Fruit fly (Drosophila melanogaster) whole organism, embryonic: ENCODE measurements around the gene CG10747.

ENCODE experiments used
- Antp ChIP-seq: fragments of 200-800 bp; sonication (Bioruptor generic); optimal IDR thresholded peaks from 3 replicates; lab custom pipeline; 2016; ENCODE audit warnings: missing biosample characterization, missing genetic modification characterization
- Asciz ChIP-seq: fragments of 200-800 bp; sonication (Bioruptor generic); optimal IDR thresholded peaks from 2 replicates; lab custom pipeline; 2017; ENCODE audit warnings: missing biosample characterization, mild to moderate bottlenecking, missing genetic modification characterization, missing genetic modification reagents
- B-H2 ChIP-seq: fragments of 200-800 bp; sonication (Bioruptor generic); optimal IDR thresholded peaks from 2 replicates; lab custom pipeline; 2018; ENCODE audit warnings: missing biosample characterization, mild to moderate bottlenecking, missing genetic modification characterization
- BtbVII ChIP-seq: fragments of 200-800 bp; sonication (Bioruptor generic); optimal IDR thresholded peaks from 3 replicates; lab custom pipeline; 2017; ENCODE audit warnings: missing biosample characterization, mild to moderate bottlenecking, missing genetic modification characterization
- C15 ChIP-seq: fragments of 200-800 bp; sonication (Bioruptor generic); IDR thresholded peaks from 3 replicates; pipeline ENCODE4 v1.3.6; 2022; ENCODE audit warnings: missing biosample characterization, missing genetic modification characterization
- CG10209 ChIP-seq: fragments of 200-800 bp; sonication (Bioruptor generic); optimal IDR thresholded peaks from 3 replicates; lab custom pipeline; 2017; ENCODE audit warnings: missing biosample characterization, mild to moderate bottlenecking, missing genetic modification characterization, missing genetic modification reagents
- CG11247 ChIP-seq: fragments of 200-800 bp; sonication (Bioruptor generic); IDR thresholded peaks from 2 replicates; pipeline ENCODE4 v1.3.6; 2022; ENCODE audit warnings: missing biosample characterization, missing genetic modification characterization
- CG11560 ChIP-seq: fragments of 200-800 bp; sonication (Bioruptor generic); IDR thresholded peaks from 3 replicates; pipeline ENCODE4 v1.3.6; 2022; ENCODE audit warnings: missing biosample characterization, missing genetic modification characterization
- CG11723 ChIP-seq: fragments of 200-800 bp; sonication (Bioruptor generic); optimal IDR thresholded peaks from 2 replicates; lab custom pipeline; 2017; ENCODE audit warnings: missing biosample characterization, mild to moderate bottlenecking, missing genetic modification characterization
- CG12104 ChIP-seq: fragments of 200-800 bp; sonication (Bioruptor generic); optimal IDR thresholded peaks from 3 replicates; lab custom pipeline; 2016; ENCODE audit warnings: missing biosample characterization, missing genetic modification characterization
- CG13123 ChIP-seq: fragments of 200-800 bp; sonication (Bioruptor generic); optimal IDR thresholded peaks from 2 replicates; lab custom pipeline; 2016; ENCODE audit warnings: missing biosample characterization, missing genetic modification characterization
- CG13894 ChIP-seq: fragments of 200-800 bp; sonication (Bioruptor generic); optimal IDR thresholded peaks from 3 replicates; lab custom pipeline; 2018; ENCODE audit warnings: missing biosample characterization, mild to moderate bottlenecking, missing genetic modification characterization, moderate library complexity
- CG15269 ChIP-seq: fragments of 200-800 bp; sonication (Bioruptor generic); optimal IDR thresholded peaks from 2 replicates; lab custom pipeline; 2018; ENCODE audit warnings: missing biosample characterization, mild to moderate bottlenecking, missing genetic modification characterization, moderate library complexity
- CG17612 ChIP-seq: fragments of 200-800 bp; sonication (Bioruptor generic); IDR thresholded peaks from 2 replicates; pipeline ENCODE4 v1.3.6; 2022; ENCODE audit warnings: missing biosample characterization, missing genetic modification characterization
- CG6683 ChIP-seq: fragments of 200-800 bp; sonication (Bioruptor generic); optimal IDR thresholded peaks from 2 replicates; lab custom pipeline; 2017; ENCODE audit warnings: missing biosample characterization, mild to moderate bottlenecking, missing genetic modification characterization, missing genetic modification reagents
- CG6813 ChIP-seq: fragments of 200-800 bp; sonication (Bioruptor generic); optimal IDR thresholded peaks from 2 replicates; lab custom pipeline; 2017; ENCODE audit warnings: missing biosample characterization, missing genetic modification characterization, mild to moderate bottlenecking, moderate library complexity, missing genetic modification reagents
- CG7556 ChIP-seq: fragments of 200-800 bp; sonication (Bioruptor generic); optimal IDR thresholded peaks from 2 replicates; lab custom pipeline; 2017; ENCODE audit warnings: missing biosample characterization, mild to moderate bottlenecking, missing genetic modification characterization
- CG9817 ChIP-seq: fragments of 200-800 bp; sonication (Bioruptor generic); optimal IDR thresholded peaks from 2 replicates; lab custom pipeline; 2018; ENCODE audit warnings: missing biosample characterization, mild to moderate bottlenecking, missing genetic modification characterization, moderate library complexity
- Dad ChIP-seq: fragments of 200-800 bp; sonication (Bioruptor generic); optimal IDR thresholded peaks from 3 replicates; lab custom pipeline; 2016; ENCODE audit warnings: missing biosample characterization, missing genetic modification characterization
- Deaf1 ChIP-seq: fragments of 200-800 bp; optimal IDR thresholded peaks from 3 replicates; lab custom pipeline; 2019; ENCODE audit warnings: missing biosample characterization, mild to moderate bottlenecking, missing genetic modification characterization, moderate library complexity
- Fer3 ChIP-seq: fragments of 200-800 bp; sonication (Bioruptor generic); optimal IDR thresholded peaks from 2 replicates; lab custom pipeline; 2018; ENCODE audit warnings: missing biosample characterization, mild to moderate bottlenecking, missing genetic modification characterization, moderate library complexity
- GATAe ChIP-seq: fragments of 200-800 bp; sonication (Bioruptor generic); conservative IDR thresholded peaks from 2 replicates; pipeline ENCODE4 v1.3.6; 2022; ENCODE audit warnings: missing biosample characterization, missing genetic modification characterization
- H2.0 ChIP-seq: fragments of 200-800 bp; sonication (Bioruptor generic); IDR thresholded peaks from 2 replicates; pipeline ENCODE4 v1.3.6; 2022; ENCODE audit warnings: missing biosample characterization, missing genetic modification characterization
- Hr39 ChIP-seq: fragments of >200 bp; optimal IDR thresholded peaks from 2 replicates; lab custom pipeline; 2017
- MESR4 ChIP-seq: fragments of 200-800 bp; sonication (Bioruptor generic); optimal IDR thresholded peaks from 2 replicates; lab custom pipeline; 2018; ENCODE audit warnings: missing biosample characterization, mild to moderate bottlenecking, missing genetic modification characterization, moderate library complexity
- Oaz ChIP-seq: fragments of 200-800 bp; sonication (Bioruptor generic); IDR thresholded peaks from 2 replicates; pipeline ENCODE4 v1.3.6; 2022; ENCODE audit warnings: missing biosample characterization, missing genetic modification characterization
- Rx ChIP-seq: fragments of 200-800 bp; sonication (Bioruptor generic); IDR thresholded peaks from 2 replicates; pipeline ENCODE4 v1.3.6; 2022; ENCODE audit warnings: missing biosample characterization, missing genetic modification characterization
- Sin3A ChIP-seq: fragments of >200 bp; optimal IDR thresholded peaks from 2 replicates; lab custom pipeline; 2018
- Sry-δ ChIP-seq: fragments of 200-800 bp; sonication (Bioruptor generic); optimal IDR thresholded peaks from 2 replicates; lab custom pipeline; 2016; ENCODE audit warnings: missing biosample characterization, missing genetic modification characterization
- Ssrp ChIP-seq: fragments of 200-800 bp; sonication (Bioruptor generic); optimal IDR thresholded peaks from 2 replicates; lab custom pipeline; 2018; ENCODE audit warnings: missing biosample characterization, mild to moderate bottlenecking, missing genetic modification characterization, moderate library complexity
- TFAM ChIP-seq: fragments of 200-800 bp; sonication (Bioruptor generic); optimal IDR thresholded peaks from 2 replicates; lab custom pipeline; 2017; ENCODE audit warnings: missing biosample characterization, missing genetic modification characterization, inconsistent platforms
- Trl ChIP-seq, 3 experiments: fragments of >200 bp in 2 of 3; fragments of 200-800 bp in 1 of 3; sonication (Bioruptor generic) in 1 of 3; optimal IDR thresholded peaks; 2 replicates in 1 of 3; 3 replicates in 2 of 3; lab custom pipeline; 2016 to 2017; ENCODE audit warnings: missing biosample characterization in 1 of 3, missing genetic modification characterization in 1 of 3
- Usf ChIP-seq: fragments of 200-800 bp; sonication (Bioruptor generic); optimal IDR thresholded peaks from 2 replicates; lab custom pipeline; 2017; ENCODE audit warnings: missing genotype, missing biosample characterization, missing genetic modification characterization
- ase ChIP-seq: fragments of 200-800 bp; sonication (Bioruptor generic); IDR thresholded peaks from 3 replicates; pipeline ENCODE4 v1.3.6; 2022; ENCODE audit warnings: missing biosample characterization, missing genetic modification characterization
- cas ChIP-seq: fragments of 200-800 bp; sonication (Bioruptor generic); IDR thresholded peaks from 2 replicates; pipeline ENCODE4 v1.3.6; 2022; ENCODE audit warnings: missing biosample characterization, missing genetic modification characterization
- cwo ChIP-seq: fragments of 200-800 bp; sonication (Bioruptor generic); optimal IDR thresholded peaks from 3 replicates; lab custom pipeline; 2017; ENCODE audit warnings: missing biosample characterization, missing genetic modification characterization, mild to moderate bottlenecking, moderate library complexity, missing genetic modification reagents
- da ChIP-seq: fragments of 200-800 bp; sonication (Bioruptor generic); optimal IDR thresholded peaks from 2 replicates; lab custom pipeline; 2016; ENCODE audit warnings: missing biosample characterization, missing genetic modification characterization
- dpn ChIP-seq, 2 experiments: fragments of 200-800 bp; sonication (Bioruptor generic); optimal IDR thresholded peaks; 3 replicates each; lab custom pipeline; 2016; ENCODE audit warnings: missing biosample characterization in 2 of 2, missing genetic modification characterization in 2 of 2
- dysf ChIP-seq: fragments of 200-800 bp; sonication (Bioruptor generic); IDR thresholded peaks from 3 replicates; pipeline ENCODE4 v1.3.6; 2022; ENCODE audit warnings: missing biosample characterization, missing genetic modification characterization
- exex ChIP-seq: fragments of 200-800 bp; sonication (Bioruptor generic); optimal IDR thresholded peaks from 4 replicates; lab custom pipeline; 2018; ENCODE audit warnings: missing biosample characterization, mild to moderate bottlenecking, missing genetic modification characterization, moderate library complexity
- gem ChIP-seq: fragments of 200-800 bp; sonication (Bioruptor generic); optimal IDR thresholded peaks from 2 replicates; lab custom pipeline; 2019; ENCODE audit warnings: missing biosample characterization, mild to moderate bottlenecking, missing genetic modification characterization, moderate library complexity
- gfzf ChIP-seq: fragments of 200-800 bp; sonication (Bioruptor generic); optimal IDR thresholded peaks from 2 replicates; lab custom pipeline; 2016; ENCODE audit warnings: missing biosample characterization, mild to moderate bottlenecking, missing genetic modification characterization, moderate library complexity
- inv ChIP-seq: fragments of 200-800 bp; sonication (Bioruptor generic); IDR thresholded peaks from 2 replicates; pipeline ENCODE4 v1.3.6; 2022; ENCODE audit warnings: missing biosample characterization, missing genetic modification characterization; ENCODE audit not compliant: partially characterized antibody
- lmd ChIP-seq: fragments of 200-800 bp; sonication (Bioruptor generic); IDR thresholded peaks from 2 replicates; pipeline ENCODE4 v1.3.6; 2022; ENCODE audit warnings: missing biosample characterization, missing genetic modification characterization
- repo ChIP-seq: fragments of 200-800 bp; sonication (Bioruptor generic); optimal IDR thresholded peaks from 2 replicates; lab custom pipeline; 2016; ENCODE audit warnings: missing biosample characterization, missing genetic modification characterization
- sima ChIP-seq: fragments of 200-800 bp; sonication (Bioruptor generic); optimal IDR thresholded peaks from 2 replicates; lab custom pipeline; 2016; ENCODE audit warnings: missing biosample characterization, missing genetic modification characterization
- slbo ChIP-seq: fragments of 200-800 bp; sonication (Bioruptor generic); IDR thresholded peaks from 2 replicates; pipeline ENCODE4 v1.3.6; 2022; ENCODE audit warnings: missing biosample characterization, missing genetic modification characterization
- sqz ChIP-seq: fragments of 200-800 bp; sonication (Bioruptor generic); optimal IDR thresholded peaks from 3 replicates; lab custom pipeline; 2018; ENCODE audit warnings: missing biosample characterization, mild to moderate bottlenecking, missing genetic modification characterization
- trh ChIP-seq: fragments of 200-800 bp; sonication (Bioruptor generic); optimal IDR thresholded peaks from 2 replicates; lab custom pipeline; 2016; ENCODE audit warnings: missing biosample characterization, missing genetic modification characterization

CG10747 gene

dm6 chr2L:20120388-20121232 is 29.5 kb upstream of the CG10747 start (continued):
- TF ChIP-seq CG11247 (GFP tag; lab: Robert Waterston, UW) (peak; percentile 98), Ssrp (tag; lab: Kevin White, UChicago) (peak; percentile 61), trh (peak; percentile 73), Sin3A (lab: Kevin White, UChicago) (no peak), da (peak; percentile 90), CG15269 (tag; lab: Kevin White, UChicago) (peak; percentile 57), Dad (peak; percentile 58), H2.0 (peak; percentile 95), sima (GFP tag; lab: Kevin White, UChicago) (peak; percentile 5), BtbVII (GFP tag; lab: Kevin White, UChicago) (peak; percentile 36), CG6813 (GFP tag; lab: Kevin White, UChicago) (peak; percentile 51), CG9817 (peak; percentile 91), Usf (peak; percentile 59), Antp (peak; percentile 98), ase (GFP tag; lab: Robert Waterston, UW) (peak; percentile 93), dpn (GFP tag; optimal IDR thresholded peaks at IDR 0.05; lab: Kevin White, UChicago) (peak; percentile 96), Hr39 (lab: Kevin White, UChicago) (no peak), inv (peak; percentile 67), CG13123 (GFP tag; lab: Kevin White, UChicago) (peak; percentile 70), repo (GFP tag; lab: Kevin White, UChicago) (peak; percentile 86), gem (tag; lab: Kevin White, UChicago) (peak; percentile 83), dysf (GFP tag; lab: Robert Waterston, UW) (peak; percentile 93), TFAM (GFP tag; lab: Kevin White, UChicago) (no peak), Asciz (GFP tag; lab: Kevin White, UChicago) (peak; percentile 63), Rx (GFP tag; lab: Robert Waterston, UW) (peak; percentile 92), Fer3 (tag; lab: Kevin White, UChicago) (peak; percentile 69), MESR4 (GFP tag; lab: Kevin White, UChicago) (no peak), cwo (GFP tag; lab: Kevin White, UChicago) (peak; percentile 46), Deaf1 (tag; lab: Kevin White, UChicago) (no peak), CG13894 (peak; percentile 61), Oaz (peak; percentile 85), CG11560 (peak; percentile 90), slbo (GFP tag; lab: Robert Waterston, UW) (peak; percentile 98), exex (tag; lab: Kevin White, UChicago) (no peak), CG6683 (GFP tag; lab: Kevin White, UChicago) (no peak), cas (peak; percentile 30; the same call in 1 of the 2 replicates), CG7556 (GFP tag; lab: Kevin White, UChicago) (peak; percentile 70), CG10209 (GFP tag; lab: Kevin White, UChicago) (peak; percentile 78), C15 (GFP tag; lab: Robert Waterston, UW) (0 out of 3 replicates have a peak, but pooled peaks have one; percentile 39), gfzf (peak; percentile 36), sqz (GFP tag; lab: Kevin White, UChicago) (peak; percentile 68), CG17612 (GFP tag; lab: Robert Waterston, UW) (peak; percentile 76), B-H2 (GFP tag; lab: Kevin White, UChicago) (peak; percentile 82), Trl (optimal IDR thresholded peaks at IDR 0.05; lab: Kevin White, UChicago) (no peak), Trl (GFP tag; optimal IDR thresholded peaks at IDR 0.05; lab: Kevin White, UChicago) (peak; percentile 97), CG12104 (GFP tag; lab: Kevin White, UChicago) (peak; percentile 69), lmd (peak; percentile 96), CG11723 (peak; percentile 19), Sry-δ (GFP tag; lab: Kevin White, UChicago) (peak; percentile 79), GATAe (GFP tag; lab: Robert Waterston, UW) (no peak; the same call in 1 of the 2 replicates)
